Fruit fly (Drosophila melanogaster) whole organism, embryonic: ENCODE data around the gene CG17207.

Experiments used
- ATbp ChIP-seq: fragments of 200-800 bp; sonication (Bioruptor generic); optimal IDR thresholded peaks from 2 replicates; lab custom pipeline; 2017; ENCODE audit warnings: missing biosample characterization, mild to moderate bottlenecking, missing genetic modification characterization, missing genetic modification reagents
- CG11456 ChIP-seq: fragments of 200-800 bp; sonication (Bioruptor generic); IDR thresholded peaks from 3 replicates; pipeline ENCODE4 v1.3.6; 2022; ENCODE audit warnings: missing biosample characterization, missing genetic modification characterization
- CG11504 ChIP-seq: fragments of 200-800 bp; sonication (Bioruptor generic); optimal IDR thresholded peaks from 3 replicates; lab custom pipeline; 2019; ENCODE audit warnings: missing biosample characterization, mild to moderate bottlenecking, missing genetic modification characterization, moderate library complexity
- CG12391 ChIP-seq: fragments of 200-800 bp; sonication (Bioruptor generic); optimal IDR thresholded peaks from 3 replicates; lab custom pipeline; 2018; ENCODE audit warnings: missing biosample characterization, mild to moderate bottlenecking, missing genetic modification characterization, moderate library complexity
- CG13123 ChIP-seq: fragments of 200-800 bp; sonication (Bioruptor generic); optimal IDR thresholded peaks from 2 replicates; lab custom pipeline; 2016; ENCODE audit warnings: missing biosample characterization, missing genetic modification characterization
- CG15011 ChIP-seq: fragments of 200-800 bp; sonication (Bioruptor generic); optimal IDR thresholded peaks from 3 replicates; lab custom pipeline; 2018; ENCODE audit warnings: missing biosample characterization, mild to moderate bottlenecking, missing genetic modification characterization
- CG15269 ChIP-seq: fragments of 200-800 bp; sonication (Bioruptor generic); optimal IDR thresholded peaks from 2 replicates; lab custom pipeline; 2018; ENCODE audit warnings: missing biosample characterization, mild to moderate bottlenecking, missing genetic modification characterization, moderate library complexity
- CG15514 ChIP-seq: fragments of 200-800 bp; sonication (Bioruptor generic); optimal IDR thresholded peaks from 3 replicates; lab custom pipeline; 2017; ENCODE audit warnings: missing biosample characterization, missing genetic modification characterization, mild to moderate bottlenecking, moderate library complexity, missing genetic modification reagents
- CG15601 ChIP-seq: fragments of 200-800 bp; sonication (Bioruptor generic); optimal IDR thresholded peaks from 3 replicates; lab custom pipeline; 2019; ENCODE audit warnings: missing biosample characterization, mild to moderate bottlenecking, missing genetic modification characterization, moderate library complexity
- CG1647 ChIP-seq: fragments of 200-800 bp; sonication (Bioruptor generic); optimal IDR thresholded peaks from 3 replicates; lab custom pipeline; 2016; ENCODE audit warnings: missing biosample characterization, missing genetic modification characterization
- CG17328 ChIP-seq: fragments of 200-800 bp; sonication (Bioruptor generic); IDR thresholded peaks from 2 replicates; pipeline ENCODE4 v1.3.6; 2022; ENCODE audit warnings: missing biosample characterization, missing genetic modification characterization
- CG17361 ChIP-seq: fragments of 200-800 bp; sonication (Bioruptor generic); IDR thresholded peaks from 3 replicates; pipeline ENCODE4 v1.3.6; 2022; ENCODE audit warnings: missing biosample characterization, missing genetic modification characterization
- CG17802 ChIP-seq: fragments of 200-800 bp; sonication (Bioruptor generic); optimal IDR thresholded peaks from 2 replicates; lab custom pipeline; 2018; ENCODE audit warnings: missing biosample characterization, mild to moderate bottlenecking, missing genetic modification characterization, moderate library complexity
- CG17912 ChIP-seq: fragments of 200-800 bp; sonication (Bioruptor generic); optimal IDR thresholded peaks from 2 replicates; lab custom pipeline; 2018; ENCODE audit warnings: missing biosample characterization, mild to moderate bottlenecking, missing genetic modification characterization
- CG18262 ChIP-seq: fragments of 200-800 bp; optimal IDR thresholded peaks from 3 replicates; lab custom pipeline; 2019; ENCODE audit warnings: missing biosample characterization, mild to moderate bottlenecking, missing genetic modification characterization, moderate library complexity
- CG2199 ChIP-seq: fragments of 200-800 bp; sonication (Bioruptor generic); IDR thresholded peaks from 3 replicates; pipeline ENCODE4 v1.3.6; 2022; ENCODE audit warnings: missing biosample characterization, missing genetic modification characterization
- CG30020 ChIP-seq: fragments of 200-800 bp; optimal IDR thresholded peaks from 2 replicates; lab custom pipeline; 2019; ENCODE audit warnings: missing biosample characterization, mild to moderate bottlenecking, missing genetic modification characterization, moderate library complexity
- CG34422 ChIP-seq: fragments of 200-800 bp; sonication (Bioruptor generic); IDR thresholded peaks from 3 replicates; pipeline ENCODE4 v1.3.6; 2022; ENCODE audit warnings: missing biosample characterization, missing genetic modification characterization
- CG4820 ChIP-seq: fragments of 200-800 bp; sonication (Bioruptor generic); optimal IDR thresholded peaks from 3 replicates; lab custom pipeline; 2016; ENCODE audit warnings: missing biosample characterization, missing genetic modification characterization
- CG4854 ChIP-seq: fragments of 200-800 bp; sonication (Bioruptor generic); optimal IDR thresholded peaks from 2 replicates; lab custom pipeline; 2016; ENCODE audit warnings: missing biosample characterization, missing genetic modification characterization, inconsistent platforms
- CG6791 ChIP-seq: fragments of 200-800 bp; sonication (Bioruptor generic); IDR thresholded peaks from 3 replicates; pipeline ENCODE4 v1.3.6; 2022; ENCODE audit warnings: missing biosample characterization, missing genetic modification characterization; ENCODE audit not compliant: partially characterized antibody
- CG7839 ChIP-seq: fragments of 200-800 bp; sonication (Bioruptor generic); optimal IDR thresholded peaks from 3 replicates; lab custom pipeline; 2018; ENCODE audit warnings: missing biosample characterization, mild to moderate bottlenecking, missing genetic modification characterization, moderate library complexity
- CG8089 ChIP-seq: fragments of 200-800 bp; sonication (Bioruptor generic); optimal IDR thresholded peaks from 3 replicates; lab custom pipeline; 2016; ENCODE audit warnings: missing biosample characterization, missing genetic modification characterization
- CG8944 ChIP-seq: fragments of 200-800 bp; sonication (Bioruptor generic); optimal IDR thresholded peaks from 3 replicates; lab custom pipeline; 2016; ENCODE audit warnings: missing biosample characterization, missing genetic modification characterization
- CG9609 ChIP-seq: fragments of 200-800 bp; sonication (Bioruptor generic); optimal IDR thresholded peaks from 3 replicates; lab custom pipeline; 2016; ENCODE audit warnings: missing biosample characterization, missing genetic modification characterization
- CG9797 ChIP-seq: fragments of 200-800 bp; sonication (Bioruptor generic); optimal IDR thresholded peaks from 3 replicates; lab custom pipeline; 2018; ENCODE audit warnings: missing biosample characterization, mild to moderate bottlenecking, missing genetic modification characterization
- Dip3 ChIP-seq: fragments of 200-800 bp; sonication (Bioruptor generic); optimal IDR thresholded peaks from 3 replicates; lab custom pipeline; 2016; ENCODE audit warnings: missing biosample characterization, missing genetic modification characterization
- Ets65A ChIP-seq: fragments of 200-800 bp; sonication (Bioruptor generic); peaks from one replicate; lab custom pipeline; 2016; ENCODE audit warnings: missing biosample characterization, missing genetic modification characterization
- Ets97D ChIP-seq: fragments of 200-800 bp; sonication (Bioruptor generic); optimal IDR thresholded peaks from 3 replicates; lab custom pipeline; 2016; ENCODE audit warnings: missing biosample characterization, missing genetic modification characterization
- Fer2 ChIP-seq: fragments of 200-800 bp; sonication (Bioruptor generic); optimal IDR thresholded peaks from 2 replicates; lab custom pipeline; 2018; ENCODE audit warnings: missing biosample characterization, mild to moderate bottlenecking, missing genetic modification characterization, moderate library complexity
- H15 ChIP-seq: fragments of 200-800 bp; sonication (Bioruptor generic); IDR thresholded peaks from 3 replicates; pipeline ENCODE4 v1.3.6; 2022; ENCODE audit warnings: missing biosample characterization, missing genetic modification characterization
- Hsf ChIP-seq: fragments of 200-800 bp; sonication (Bioruptor generic); optimal IDR thresholded peaks from 3 replicates; lab custom pipeline; 2016; ENCODE audit warnings: missing biosample characterization, missing genetic modification characterization
- NC2α ChIP-seq: fragments of 200-800 bp; sonication (Bioruptor generic); optimal IDR thresholded peaks from 2 replicates; lab custom pipeline; 2016; ENCODE audit warnings: missing biosample characterization, missing genetic modification characterization
- NK7.1 ChIP-seq: fragments of 200-800 bp; sonication (Bioruptor generic); optimal IDR thresholded peaks from 3 replicates; lab custom pipeline; 2016; ENCODE audit warnings: missing biosample characterization, missing genetic modification characterization
- NfI ChIP-seq: fragments of 200-800 bp; sonication (Bioruptor generic); optimal IDR thresholded peaks from 3 replicates; lab custom pipeline; 2018; ENCODE audit warnings: missing biosample characterization, mild to moderate bottlenecking, missing genetic modification characterization, moderate library complexity
- Poxn ChIP-seq: fragments of 200-800 bp; sonication (Bioruptor generic); IDR thresholded peaks from 2 replicates; pipeline ENCODE4 v1.3.6; 2022; ENCODE audit warnings: missing biosample characterization, missing genetic modification characterization
- Side ChIP-seq: fragments of 200-800 bp; sonication (Bioruptor generic); optimal IDR thresholded peaks from 2 replicates; lab custom pipeline; 2016; ENCODE audit warnings: missing biosample characterization, missing genetic modification characterization
- ac ChIP-seq: fragments of 200-800 bp; sonication (Bioruptor generic); optimal IDR thresholded peaks from 3 replicates; lab custom pipeline; 2017; ENCODE audit warnings: missing biosample characterization, mild to moderate bottlenecking, missing genetic modification characterization
- al ChIP-seq: fragments of 200-800 bp; sonication (Bioruptor generic); IDR thresholded peaks from 2 replicates; pipeline ENCODE4 v1.3.6; 2022; ENCODE audit warnings: missing biosample characterization, missing genetic modification characterization
- cas ChIP-seq: fragments of 200-800 bp; sonication (Bioruptor generic); IDR thresholded peaks from 2 replicates; pipeline ENCODE4 v1.3.6; 2022; ENCODE audit warnings: missing biosample characterization, missing genetic modification characterization
- chinmo ChIP-seq: fragments of 200-800 bp; sonication (Bioruptor generic); IDR thresholded peaks from 4 replicates; pipeline ENCODE4 v1.3.6; 2022; ENCODE audit warnings: missing biosample characterization, missing genetic modification characterization; ENCODE audit not compliant: partially characterized antibody
- dysf ChIP-seq: fragments of 200-800 bp; sonication (Bioruptor generic); IDR thresholded peaks from 3 replicates; pipeline ENCODE4 v1.3.6; 2022; ENCODE audit warnings: missing biosample characterization, missing genetic modification characterization
- gcm2 ChIP-seq: fragments of 200-800 bp; sonication (Bioruptor generic); optimal IDR thresholded peaks from 2 replicates; lab custom pipeline; 2016; ENCODE audit warnings: missing biosample characterization, missing genetic modification characterization
- h ChIP-seq: fragments of >200 bp; optimal IDR thresholded peaks from 2 replicates; lab custom pipeline; 2017
- luna ChIP-seq: fragments of 200-800 bp; sonication (Bioruptor generic); optimal IDR thresholded peaks from 2 replicates; lab custom pipeline; 2016; ENCODE audit warnings: missing biosample characterization, missing genetic modification characterization
- nom ChIP-seq: fragments of 200-800 bp; sonication (Bioruptor generic); optimal IDR thresholded peaks from 2 replicates; lab custom pipeline; 2017; ENCODE audit warnings: missing biosample characterization, missing genetic modification characterization, mild to moderate bottlenecking, moderate library complexity, missing genetic modification reagents
- onecut ChIP-seq: fragments of 200-800 bp; sonication (Bioruptor generic); IDR thresholded peaks from 2 replicates; pipeline ENCODE4 v1.3.6; 2022; ENCODE audit warnings: missing biosample characterization, missing genetic modification characterization
- pros ChIP-seq: fragments of 200-800 bp; sonication (Bioruptor generic); optimal IDR thresholded peaks from 3 replicates; lab custom pipeline; 2019; ENCODE audit warnings: missing biosample characterization, mild to moderate bottlenecking, missing genetic modification characterization, moderate library complexity
- sima ChIP-seq: fragments of 200-800 bp; sonication (Bioruptor generic); optimal IDR thresholded peaks from 2 replicates; lab custom pipeline; 2016; ENCODE audit warnings: missing biosample characterization, missing genetic modification characterization
- slbo ChIP-seq: fragments of 200-800 bp; sonication (Bioruptor generic); IDR thresholded peaks from 2 replicates; pipeline ENCODE4 v1.3.6; 2022; ENCODE audit warnings: missing biosample characterization, missing genetic modification characterization
- sna ChIP-seq: fragments of 200-800 bp; sonication (Bioruptor generic); IDR thresholded peaks from 2 replicates; pipeline ENCODE4 v1.3.6; 2022; ENCODE audit warnings: missing biosample characterization, missing genetic modification characterization; ENCODE audit not compliant: partially characterized antibody
- tx ChIP-seq: fragments of 200-800 bp; sonication (Bioruptor generic); optimal IDR thresholded peaks from 2 replicates; lab custom pipeline; 2016; ENCODE audit warnings: missing biosample characterization, missing genetic modification characterization

The CG17207 gene

DNA sequence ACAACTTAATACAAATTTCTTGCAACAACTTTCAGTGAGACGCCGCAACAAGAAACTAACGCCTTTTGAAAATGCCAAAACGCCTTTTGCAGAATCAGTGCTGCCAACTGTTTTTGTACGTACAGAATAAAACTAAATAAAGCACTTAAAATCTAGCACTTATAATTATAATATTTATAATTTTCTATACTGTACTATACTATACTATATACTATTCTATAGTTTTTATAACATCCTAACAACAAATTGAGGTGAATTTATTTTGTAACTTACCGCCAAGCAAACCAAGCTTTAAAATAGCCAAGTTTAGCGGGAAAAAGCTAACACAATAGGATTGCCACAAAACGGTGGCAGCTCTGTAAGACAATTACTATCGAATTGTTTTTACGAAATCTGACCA is 5.2 kb downstream of the CG17207 start, which contains the start of the genes Aos1 and Srlp (continued):
- TF ChIP-seq CG11456 (GFP tag; lab: Robert Waterston, UW) (no peak), CG18262 (tag; lab: Kevin White, UChicago) (peak; percentile 66), Ets97D (GFP tag; lab: Kevin White, UChicago) (no peak), H15 (no peak), CG11504 (tag; lab: Kevin White, UChicago) (no peak), pros (GFP tag; lab: Kevin White, UChicago) (no peak), al (GFP tag; lab: Robert Waterston, UW) (peak; percentile 43), CG15269 (tag; lab: Kevin White, UChicago) (no peak), CG13123 (GFP tag; lab: Kevin White, UChicago) (peak; percentile 19), CG9797 (GFP tag; lab: Kevin White, UChicago) (peak; percentile 63), h (lab: Kevin White, UChicago) (no peak), sima (GFP tag; lab: Kevin White, UChicago) (no peak), onecut (GFP tag; lab: Robert Waterston, UW) (no peak), Dip3 (GFP tag; lab: Kevin White, UChicago) (no peak), tx (no peak), CG7839 (no peak), NK7.1 (GFP tag; lab: Kevin White, UChicago) (no peak), luna (GFP tag; lab: Kevin White, UChicago) (no peak), NC2α (GFP tag; lab: Kevin White, UChicago) (no peak), Side (GFP tag; lab: Kevin White, UChicago) (no peak), CG9609 (GFP tag; lab: Kevin White, UChicago) (no peak), Hsf (GFP tag; lab: Kevin White, UChicago) (no peak), gcm2 (GFP tag; lab: Kevin White, UChicago) (no peak), NfI (GFP tag; lab: Kevin White, UChicago) (peak; percentile 46), CG15011 (GFP tag; lab: Kevin White, UChicago) (no peak), CG34422 (GFP tag; lab: Robert Waterston, UW) (no peak), nom (peak; percentile 43), cas (GFP tag; lab: Robert Waterston, UW) (no peak), CG17328 (GFP tag; lab: Robert Waterston, UW) (0 out of 2 replicates have a peak, but pooled peaks have one; percentile 30), Fer2 (tag; lab: Kevin White, UChicago) (peak; percentile 34), CG15601 (peak; percentile 58), CG12391 (peak; percentile 81), dysf (GFP tag; lab: Robert Waterston, UW) (no peak; the same call in 2 of the 3 replicates), CG17912 (GFP tag; lab: Kevin White, UChicago) (peak; percentile 3), CG6791 (GFP tag; lab: Robert Waterston, UW) (no peak), ATbp (GFP tag; lab: Kevin White, UChicago) (no peak), CG8089 (no peak), Poxn (GFP tag; lab: Robert Waterston, UW) (no peak), chinmo (GFP tag; lab: Robert Waterston, UW) (0 out of 4 replicates have a peak, but pooled peaks have one; percentile 38), CG8944 (no peak), CG30020 (tag; lab: Kevin White, UChicago) (peak; percentile 74), CG17361 (peak; percentile 77), Ets65A (peak; percentile 52), CG4854 (GFP tag; lab: Kevin White, UChicago) (no peak), sna (GFP tag; lab: Robert Waterston, UW) (no peak), CG15514 (GFP tag; lab: Kevin White, UChicago) (peak; percentile 58), slbo (GFP tag; lab: Robert Waterston, UW) (0 out of 2 replicates have a peak, but pooled peaks have one; percentile 40), CG17802 (tag; lab: Kevin White, UChicago) (no peak), CG4820 (GFP tag; lab: Kevin White, UChicago) (peak; percentile 19), CG1647 (GFP tag; lab: Kevin White, UChicago) (peak; percentile 6), ac (no peak), CG2199 (GFP tag; lab: Robert Waterston, UW) (no peak)
